Fruit fly (Drosophila melanogaster) whole organism, wandering third instar larva: ENCODE data around the gene grn.

Experiments
- Abd-B ChIP-seq: fragments of >200 bp; optimal IDR thresholded peaks from 2 replicates; lab custom pipeline; 2017; ENCODE audit warnings: missing biosample characterization, missing genetic modification characterization
- CG32264 ChIP-seq: fragments of 200-800 bp; sonication (Bioruptor generic); optimal IDR thresholded peaks from 2 replicates; lab custom pipeline; 2016; ENCODE audit warnings: missing biosample characterization, missing genetic modification characterization
- CG9705 ChIP-seq: fragments of 200-800 bp; sonication (Bioruptor generic); optimal IDR thresholded peaks from 2 replicates; lab custom pipeline; 2018; ENCODE audit warnings: missing biosample characterization, mild to moderate bottlenecking, missing genetic modification characterization
- CrebA ChIP-seq: fragments of 200-800 bp; sonication (Bioruptor generic); optimal IDR thresholded peaks from 2 replicates; lab custom pipeline; 2016; ENCODE audit warnings: missing biosample characterization, mild to moderate bottlenecking, missing genetic modification characterization, borderline replicate concordance
- Dfd ChIP-seq: fragments of >200 bp; optimal IDR thresholded peaks from 2 replicates; lab custom pipeline; 2017; ENCODE audit warnings: missing biosample characterization, missing genetic modification characterization
- Dif ChIP-seq: fragments of 200-275, 200-300 bp; sonication (Bioruptor generic); optimal IDR thresholded peaks from 2 replicates; lab custom pipeline; 2018; ENCODE audit warnings: missing biosample characterization, missing genetic modification characterization; ENCODE audit not compliant: partially characterized antibody
- GATAd ChIP-seq: sonication (Bioruptor generic); optimal IDR thresholded peaks from 2 replicates; lab custom pipeline; 2016; ENCODE audit warnings: missing biosample characterization, missing genetic modification characterization
- HLH106 ChIP-seq: fragments of 200-800 bp; optimal IDR thresholded peaks from 3 replicates; lab custom pipeline; 2019; ENCODE audit warnings: missing biosample characterization, mild to moderate bottlenecking, missing genetic modification characterization, moderate library complexity
- Hnf4 ChIP-seq: fragments of 200-800 bp; sonication (Bioruptor generic); optimal IDR thresholded peaks from 2 replicates; lab custom pipeline; 2016; ENCODE audit warnings: missing biosample characterization, mild to moderate bottlenecking, missing genetic modification characterization
- Hr78 ChIP-seq: fragments of >200 bp; optimal IDR thresholded peaks from 2 replicates; lab custom pipeline; 2017; ENCODE audit warnings: missing biosample characterization, missing genetic modification characterization
- Jra ChIP-seq: sonication (Bioruptor generic); optimal IDR thresholded peaks from 2 replicates; lab custom pipeline; 2016; ENCODE audit warnings: missing biosample characterization, missing genetic modification characterization
- Mio ChIP-seq: sonication (Bioruptor generic); optimal IDR thresholded peaks from 2 replicates; lab custom pipeline; 2016; ENCODE audit warnings: missing biosample characterization, missing genetic modification characterization
- N ChIP-seq: fragments of >200 bp; optimal IDR thresholded peaks from 2 replicates; lab custom pipeline; 2018; ENCODE audit warnings: missing biosample characterization, missing external identifiers, missing genetic modification characterization
- OdsH ChIP-seq: fragments of 200-800 bp; sonication (Bioruptor generic); optimal IDR thresholded peaks from 2 replicates; lab custom pipeline; 2016; ENCODE audit warnings: missing biosample characterization, mild to moderate bottlenecking, missing genetic modification characterization
- Rel ChIP-seq, 2 experiments: fragments of 200-800 bp; sonication (Bioruptor generic) in 1 of 2; optimal IDR thresholded peaks; 2 replicates in 1 of 2; 3 replicates in 1 of 2; lab custom pipeline; 2016 to 2019; ENCODE audit warnings: mild to moderate bottlenecking in 2 of 2, missing biosample characterization in 2 of 2, missing genetic modification characterization in 2 of 2, moderate library complexity in 1 of 2
- Vsx2 ChIP-seq: fragments of 200-300, 225-300 bp; sonication (Bioruptor generic); optimal IDR thresholded peaks from 2 replicates; lab custom pipeline; 2018; ENCODE audit warnings: missing biosample characterization, missing genetic modification characterization; ENCODE audit not compliant: partially characterized antibody
- br ChIP-seq: fragments of 200-800 bp; sonication (Bioruptor generic); optimal IDR thresholded peaks from 2 replicates; lab custom pipeline; 2016; ENCODE audit warnings: missing biosample characterization, missing genetic modification characterization
- dl ChIP-seq, 2 experiments: fragments of 175-275, 200-275 bp in 1 of 2; fragments of 200-275 bp in 1 of 2; sonication (Bioruptor generic); optimal IDR thresholded peaks; lab custom pipeline; 2018; ENCODE audit warnings: mild to moderate bottlenecking in 2 of 2, missing biosample characterization in 2 of 2, missing genetic modification characterization in 2 of 2, moderate library complexity in 2 of 2; ENCODE audit not compliant: partially characterized antibody in 2 of 2, insufficient read depth in 1 of 2
- dmrt93B ChIP-seq: fragments of 200-800 bp; sonication (Bioruptor generic); optimal IDR thresholded peaks from 2 replicates; lab custom pipeline; 2018; ENCODE audit warnings: missing biosample characterization, mild to moderate bottlenecking, missing genetic modification characterization
- dsf ChIP-seq: sonication (Bioruptor generic); optimal IDR thresholded peaks from 2 replicates; lab custom pipeline; 2016; ENCODE audit warnings: missing biosample characterization, missing genetic modification characterization, borderline replicate concordance
- ey ChIP-seq: fragments of 200-800 bp; sonication (Bioruptor generic); optimal IDR thresholded peaks from 2 replicates; lab custom pipeline; 2016; ENCODE audit warnings: missing biosample characterization, missing genetic modification characterization
- foxo ChIP-seq, 2 experiments: fragments of 200-800 bp; sonication (Bioruptor generic); optimal IDR thresholded peaks; 2 replicates in 1 of 2; 3 replicates in 1 of 2; lab custom pipeline; 2016 to 2017; ENCODE audit warnings: missing biosample characterization in 2 of 2, missing genetic modification characterization in 2 of 2
- fru ChIP-seq: fragments of 200-800 bp; sonication (Bioruptor generic); optimal IDR thresholded peaks from 3 replicates; lab custom pipeline; 2016; ENCODE audit warnings: missing biosample characterization, mild to moderate bottlenecking, missing genetic modification characterization
- h ChIP-seq: fragments of 200-800 bp; sonication (Bioruptor generic); optimal IDR thresholded peaks from 3 replicates; lab custom pipeline; 2016; ENCODE audit warnings: missing biosample characterization, mild to moderate bottlenecking, missing genetic modification characterization
- lola ChIP-seq: fragments of >200 bp; optimal IDR thresholded peaks from 2 replicates; lab custom pipeline; 2017; ENCODE audit warnings: missing biosample characterization, missing genetic modification characterization
- pan ChIP-seq: fragments of >200 bp; optimal IDR thresholded peaks from 2 replicates; lab custom pipeline; 2017
- psq ChIP-seq: fragments of 200-800 bp; sonication (Bioruptor generic); optimal IDR thresholded peaks from 3 replicates; lab custom pipeline; 2017; ENCODE audit warnings: missing biosample characterization, mild to moderate bottlenecking, missing genetic modification characterization, moderate library complexity
- sv ChIP-seq: fragments of 200-800 bp; sonication (Bioruptor generic); optimal IDR thresholded peaks from 3 replicates; lab custom pipeline; 2016; ENCODE audit warnings: missing biosample characterization, missing genetic modification characterization
- tai ChIP-seq: sonication (Bioruptor generic); optimal IDR thresholded peaks from 2 replicates; lab custom pipeline; 2016; ENCODE audit warnings: missing biosample characterization, missing genetic modification characterization
- usp ChIP-seq: fragments of >200 bp; optimal IDR thresholded peaks from 2 replicates; lab custom pipeline; 2017; ENCODE audit warnings: missing biosample characterization, missing genetic modification characterization

Gene grn

dm6 chr3R:8215528-8216189, 34.4 kb upstream of the grn start:
- no peak for TF ChIP-seq Rel (GFP tag; optimal IDR thresholded peaks at IDR 0.05; lab: Kevin White, UChicago)
- TF ChIP-seq Rel (tag; optimal IDR thresholded peaks at IDR 0.05; lab: Kevin White, UChicago), result peak; percentile 51
- peak; percentile 1 for TF ChIP-seq Hnf4 (GFP tag; lab: Kevin White, UChicago)
- no peak for TF ChIP-seq dsf (GFP tag; lab: Kevin White, UChicago)
- no peak for TF ChIP-seq fru (GFP tag; lab: Kevin White, UChicago)
- TF ChIP-seq sv (GFP tag; lab: Kevin White, UChicago), result no peak

- TF ChIP-seq Jra, result no peak
- TF ChIP-seq sv (GFP tag; lab: Kevin White, UChicago), result peak; percentile 53
- TF ChIP-seq, all 38 proteins: peak for 1
Observed at dm6 chr3R:8212594-8212993, 31.4 kb upstream of the grn start.

dm6 chr3R:8210837-8211488, 29.7 kb upstream of the grn start:
- TF ChIP-seq usp (no peak), fru (GFP tag; lab: Kevin White, UChicago) (no peak), Vsx2 (GFP tag; lab: Kevin White, UChicago) (no peak), dsf (GFP tag; lab: Kevin White, UChicago) (no peak), tai (GFP tag; lab: Kevin White, UChicago) (no peak), foxo (GFP tag; optimal IDR thresholded peaks at IDR 0.05; lab: Kevin White, UChicago) (no peak), OdsH (GFP tag; lab: Kevin White, UChicago) (no peak), ey (GFP tag; lab: Kevin White, UChicago) (no peak), Dfd (GFP tag; lab: Kevin White, UChicago) (no peak), Jra (no peak), psq (no peak), Abd-B (GFP tag; lab: Kevin White, UChicago) (no peak)

dm6 chr3R:8208378-8209021, 27.3 kb upstream of the grn start:
- TF ChIP-seq Jra (no peak), HLH106 (tag; lab: Kevin White, UChicago) (no peak), dmrt93B (no peak), sv (GFP tag; lab: Kevin White, UChicago) (no peak), Hr78 (GFP tag; lab: Kevin White, UChicago) (no peak), Dif (GFP tag; lab: Kevin White, UChicago) (no peak), CrebA (no peak), GATAd (no peak), psq (no peak), N (GFP tag; lab: Kevin White, UChicago) (no peak), Rel (GFP tag; optimal IDR thresholded peaks at IDR 0.05; lab: Kevin White, UChicago) (no peak), Rel (tag; optimal IDR thresholded peaks at IDR 0.05; lab: Kevin White, UChicago) (peak; percentile 36), dl (GFP tag; optimal IDR thresholded peaks at IDR 0.05; lab: Kevin White, UChicago; ENCODE audit: insufficient read depth in 1 of 2, partially characterized antibody in 2 of 2) (no peak), OdsH (GFP tag; lab: Kevin White, UChicago) (no peak), ey (GFP tag; lab: Kevin White, UChicago) (no peak), CG9705 (GFP tag; lab: Kevin White, UChicago) (no peak), Abd-B (GFP tag; lab: Kevin White, UChicago) (no peak), pan (no peak), Mio (GFP tag; lab: Kevin White, UChicago) (no peak), h (peak; percentile 56), lola (GFP tag; lab: Kevin White, UChicago) (no peak), CG32264 (GFP tag; lab: Kevin White, UChicago) (no peak), br (GFP tag; lab: Kevin White, UChicago) (peak; percentile 21), foxo (GFP tag; optimal IDR thresholded peaks at IDR 0.05; lab: Kevin White, UChicago) (no peak)
